Fruit fly (Drosophila melanogaster) whole organism, embryonic: ENCODE measurements around the gene mdu.
A peak's percentile ranks its signal among the peaks of the same experiment; 100 is the strongest.

Experiments
- Abd-B ChIP-seq: fragments of 200-800 bp; sonication (Bioruptor generic); optimal IDR thresholded peaks from 2 replicates; lab custom pipeline; 2018; ENCODE audit warnings: missing biosample characterization, mild to moderate bottlenecking, missing genetic modification characterization, moderate library complexity
- Aef1 ChIP-seq: fragments of 200-800 bp; sonication (Bioruptor generic); IDR thresholded peaks from 3 replicates; pipeline ENCODE4 v1.3.6; 2022; ENCODE audit warnings: missing biosample characterization, missing genetic modification characterization
- Asciz ChIP-seq: fragments of 200-800 bp; sonication (Bioruptor generic); optimal IDR thresholded peaks from 2 replicates; lab custom pipeline; 2017; ENCODE audit warnings: missing biosample characterization, mild to moderate bottlenecking, missing genetic modification characterization, missing genetic modification reagents
- Atf-2 ChIP-seq: fragments of 200-800 bp; sonication (Bioruptor generic); optimal IDR thresholded peaks from 2 replicates; lab custom pipeline; 2016; ENCODE audit warnings: missing biosample characterization, missing genetic modification characterization
- Blimp-1 ChIP-seq: fragments of 200-800 bp; sonication (Bioruptor generic); optimal IDR thresholded peaks from 3 replicates; lab custom pipeline; 2018; ENCODE audit warnings: missing biosample characterization, missing genetic modification characterization, mild to moderate bottlenecking, moderate library complexity, missing genetic modification reagents
- CG10565 ChIP-seq: fragments of 200-800 bp; sonication (Bioruptor generic); optimal IDR thresholded peaks from 3 replicates; lab custom pipeline; 2016; ENCODE audit warnings: missing biosample characterization, mild to moderate bottlenecking, missing genetic modification characterization
- CG11456 ChIP-seq: fragments of 200-800 bp; sonication (Bioruptor generic); IDR thresholded peaks from 3 replicates; pipeline ENCODE4 v1.3.6; 2022; ENCODE audit warnings: missing biosample characterization, missing genetic modification characterization
- CG12071 ChIP-seq: fragments of 200-800 bp; sonication (Bioruptor generic); optimal IDR thresholded peaks from 3 replicates; lab custom pipeline; 2018; ENCODE audit warnings: missing biosample characterization, mild to moderate bottlenecking, missing genetic modification characterization
- CG12104 ChIP-seq: fragments of 200-800 bp; sonication (Bioruptor generic); optimal IDR thresholded peaks from 3 replicates; lab custom pipeline; 2016; ENCODE audit warnings: missing biosample characterization, missing genetic modification characterization
- CG12155 ChIP-seq: fragments of 200-800 bp; sonication (Bioruptor generic); optimal IDR thresholded peaks from 3 replicates; lab custom pipeline; 2016; ENCODE audit warnings: missing biosample characterization, missing genetic modification characterization
- CG13775 ChIP-seq: fragments of 200-800 bp; sonication (Bioruptor generic); optimal IDR thresholded peaks from 3 replicates; lab custom pipeline; 2017; ENCODE audit warnings: missing biosample characterization, mild to moderate bottlenecking, missing genetic modification characterization
- CG13894 ChIP-seq: fragments of 200-800 bp; sonication (Bioruptor generic); optimal IDR thresholded peaks from 3 replicates; lab custom pipeline; 2018; ENCODE audit warnings: missing biosample characterization, mild to moderate bottlenecking, missing genetic modification characterization, moderate library complexity
- CG16779 ChIP-seq: fragments of 200-800 bp; sonication (Bioruptor generic); IDR thresholded peaks from 2 replicates; pipeline ENCODE4 v1.3.6; 2022; ENCODE audit warnings: missing biosample characterization, missing genetic modification characterization
- CG2120 ChIP-seq: fragments of 200-800 bp; sonication (Bioruptor generic); optimal IDR thresholded peaks from 3 replicates; lab custom pipeline; 2016; ENCODE audit warnings: missing biosample characterization, missing genetic modification characterization
- CG31441 ChIP-seq: fragments of 200-800 bp; sonication (Bioruptor generic); IDR thresholded peaks from 2 replicates; pipeline ENCODE4 v1.3.6; 2022; ENCODE audit warnings: missing biosample characterization, missing genetic modification characterization
- CG34376 ChIP-seq: fragments of 200-800 bp; sonication (Bioruptor generic); optimal IDR thresholded peaks from 2 replicates; lab custom pipeline; 2018; ENCODE audit warnings: missing biosample characterization, mild to moderate bottlenecking, missing genetic modification characterization
- CG6813 ChIP-seq: fragments of 200-800 bp; sonication (Bioruptor generic); optimal IDR thresholded peaks from 2 replicates; lab custom pipeline; 2017; ENCODE audit warnings: missing biosample characterization, missing genetic modification characterization, mild to moderate bottlenecking, moderate library complexity, missing genetic modification reagents
- CG6854 ChIP-seq: fragments of 200-800 bp; sonication (Bioruptor generic); optimal IDR thresholded peaks from 3 replicates; lab custom pipeline; 2017; ENCODE audit warnings: missing biosample characterization, mild to moderate bottlenecking, missing genetic modification characterization
- CG7928 ChIP-seq: fragments of 200-800 bp; sonication (Bioruptor generic); optimal IDR thresholded peaks from 2 replicates; lab custom pipeline; 2017; ENCODE audit warnings: missing biosample characterization, mild to moderate bottlenecking, missing genetic modification characterization
- Dref ChIP-seq: fragments of 200-800 bp; sonication (Bioruptor generic); IDR thresholded peaks from 2 replicates; pipeline ENCODE4 v1.3.6; 2022; ENCODE audit warnings: missing biosample characterization, missing genetic modification characterization
- Eip74EF ChIP-seq, 2 experiments: fragments of 200-800 bp in 1 of 2; fragments of >200 bp in 1 of 2; sonication (Bioruptor generic) in 1 of 2; optimal IDR thresholded peaks; 2 replicates each; lab custom pipeline; 2017 to 2019; ENCODE audit warnings: missing biosample characterization in 2 of 2, missing genetic modification characterization in 2 of 2, mild to moderate bottlenecking in 1 of 2, moderate library complexity in 1 of 2
- HLH3B ChIP-seq: fragments of 200-800 bp; sonication (Bioruptor generic); IDR thresholded peaks from 2 replicates; pipeline ENCODE4 v1.3.6; 2022; ENCODE audit warnings: missing biosample characterization, missing genetic modification characterization
- Hmr ChIP-seq: fragments of 200-800 bp; sonication (Bioruptor generic); optimal IDR thresholded peaks from 3 replicates; lab custom pipeline; 2017; ENCODE audit warnings: mild to moderate bottlenecking, missing biosample characterization, missing genetic modification reagents, missing genetic modification characterization
- Kr ChIP-seq: fragments of 200-800 bp; sonication (Bioruptor generic); optimal IDR thresholded peaks from 2 replicates; lab custom pipeline; 2017; ENCODE audit warnings: missing biosample characterization, mild to moderate bottlenecking, missing genetic modification characterization
- Lhr ChIP-seq: fragments of 200-800 bp; sonication (Bioruptor generic); optimal IDR thresholded peaks from 3 replicates; lab custom pipeline; 2017; ENCODE audit warnings: mild to moderate bottlenecking, missing biosample characterization, missing genetic modification reagents, missing genetic modification characterization
- Lpt ChIP-seq: fragments of >200 bp; optimal IDR thresholded peaks from 2 replicates; lab custom pipeline; 2018; ENCODE audit warnings: missing biosample characterization, missing genetic modification characterization
- NK7.1 ChIP-seq: fragments of 200-800 bp; sonication (Bioruptor generic); optimal IDR thresholded peaks from 3 replicates; lab custom pipeline; 2016; ENCODE audit warnings: missing biosample characterization, missing genetic modification characterization
- Ptx1 ChIP-seq: fragments of 200-800 bp; sonication (Bioruptor generic); IDR thresholded peaks from 2 replicates; pipeline ENCODE4 v1.3.6; 2022; ENCODE audit warnings: missing biosample characterization, missing genetic modification characterization
- Rx ChIP-seq: fragments of 200-800 bp; sonication (Bioruptor generic); IDR thresholded peaks from 2 replicates; pipeline ENCODE4 v1.3.6; 2022; ENCODE audit warnings: missing biosample characterization, missing genetic modification characterization
- Side ChIP-seq: fragments of 200-800 bp; sonication (Bioruptor generic); optimal IDR thresholded peaks from 2 replicates; lab custom pipeline; 2016; ENCODE audit warnings: missing biosample characterization, missing genetic modification characterization
- Stat92E ChIP-seq, 3 experiments: fragments of >200 bp in 2 of 3; fragments of 200-800 bp in 1 of 3; sonication (Bioruptor generic) in 1 of 3; optimal IDR thresholded peaks; 2 replicates each; lab custom pipeline; 2017 to 2019; ENCODE audit warnings: missing biosample characterization in 3 of 3, missing genetic modification characterization in 3 of 3, mild to moderate bottlenecking in 1 of 3, moderate library complexity in 1 of 3
- Tbp ChIP-seq: fragments of >200 bp; optimal IDR thresholded peaks from 2 replicates; lab custom pipeline; 2018; ENCODE audit warnings: missing biosample characterization, missing genetic modification characterization
- Xrp1 ChIP-seq: fragments of 200-800 bp; sonication (Bioruptor generic); IDR thresholded peaks from 2 replicates; pipeline ENCODE4 v1.3.6; 2022; ENCODE audit warnings: missing biosample characterization, missing genetic modification characterization
- ap ChIP-seq: fragments of 200-800 bp; sonication (Bioruptor generic); IDR thresholded peaks from 2 replicates; pipeline ENCODE4 v1.3.6; 2022; ENCODE audit warnings: missing biosample characterization, missing genetic modification characterization
- chif ChIP-seq, 2 experiments: fragments of 200-800 bp; sonication (Bioruptor generic); optimal IDR thresholded peaks; 3 replicates each; lab custom pipeline; 2016; ENCODE audit warnings: missing biosample characterization in 2 of 2, missing genetic modification characterization in 2 of 2
- disco-r ChIP-seq: fragments of 200-800 bp; sonication (Bioruptor generic); optimal IDR thresholded peaks from 2 replicates; lab custom pipeline; 2016; ENCODE audit warnings: missing biosample characterization, missing genetic modification characterization
- eve ChIP-seq, 2 experiments: fragments of >200 bp; optimal IDR thresholded peaks; 2 replicates each; lab custom pipeline; 2017; ENCODE audit warnings: missing biosample characterization in 2 of 2, missing genetic modification characterization in 2 of 2
- gem ChIP-seq: fragments of 200-800 bp; sonication (Bioruptor generic); optimal IDR thresholded peaks from 2 replicates; lab custom pipeline; 2019; ENCODE audit warnings: missing biosample characterization, mild to moderate bottlenecking, missing genetic modification characterization, moderate library complexity
- ind ChIP-seq: fragments of 200-800 bp; sonication (Bioruptor generic); optimal IDR thresholded peaks from 3 replicates; lab custom pipeline; 2016; ENCODE audit warnings: missing biosample characterization, missing genetic modification characterization
- kay ChIP-seq: fragments of 200-800 bp; sonication (Bioruptor generic); optimal IDR thresholded peaks from 2 replicates; lab custom pipeline; 2016; ENCODE audit warnings: missing biosample characterization, missing genetic modification characterization
- lmd ChIP-seq: fragments of 200-800 bp; sonication (Bioruptor generic); IDR thresholded peaks from 2 replicates; pipeline ENCODE4 v1.3.6; 2022; ENCODE audit warnings: missing biosample characterization, missing genetic modification characterization
- pita ChIP-seq: fragments of 200-800 bp; sonication (Bioruptor generic); optimal IDR thresholded peaks from 2 replicates; lab custom pipeline; 2017; ENCODE audit warnings: missing biosample characterization, mild to moderate bottlenecking, missing genetic modification characterization
- prd ChIP-seq, 3 experiments: fragments of >200 bp in 2 of 3; fragments of 200-800 bp in 1 of 3; sonication (Bioruptor generic) in 1 of 3; optimal IDR thresholded peaks in 2 of 3; IDR thresholded peaks in 1 of 3; 2 replicates in 2 of 3; 3 replicates in 1 of 3; pipeline versions ENCODE4 v1.3.6 to Lab custom; 2017 to 2022; ENCODE audit warnings: missing biosample characterization in 1 of 3, missing genetic modification characterization in 1 of 3
- ranshi ChIP-seq: fragments of 200-800 bp; sonication (Bioruptor generic); IDR thresholded peaks from 2 replicates; pipeline ENCODE4 v1.3.6; 2022; ENCODE audit warnings: missing biosample characterization, missing genetic modification characterization
- row ChIP-seq: fragments of 200-800 bp; sonication (Bioruptor generic); IDR thresholded peaks from 3 replicates; pipeline ENCODE4 v1.3.6; 2022; ENCODE audit warnings: missing biosample characterization, missing genetic modification characterization
- sens ChIP-seq: fragments of 200-800 bp; sonication (Bioruptor generic); peaks from one replicate; lab custom pipeline; 2016; ENCODE audit warnings: missing biosample characterization, missing genetic modification characterization
- seq ChIP-seq: fragments of 200-800 bp; sonication (Bioruptor generic); IDR thresholded peaks from 2 replicates; pipeline ENCODE4 v1.3.6; 2022; ENCODE audit warnings: missing biosample characterization, missing genetic modification characterization
- sr ChIP-seq: fragments of 200-800 bp; sonication (Bioruptor generic); IDR thresholded peaks from 3 replicates; pipeline ENCODE4 v1.3.6; 2022; ENCODE audit warnings: missing biosample characterization, missing genetic modification characterization
- tll ChIP-seq, 2 experiments: fragments of 200-800 bp in 1 of 2; fragments of >200 bp in 1 of 2; sonication (Bioruptor generic) in 1 of 2; optimal IDR thresholded peaks; 2 replicates each; lab custom pipeline; 2017 to 2019; ENCODE audit warnings: missing biosample characterization in 2 of 2, missing genetic modification characterization in 2 of 2, mild to moderate bottlenecking in 1 of 2, moderate library complexity in 1 of 2
- vnd ChIP-seq: fragments of 200-800 bp; sonication (Bioruptor generic); IDR thresholded peaks from 3 replicates; pipeline ENCODE4 v1.3.6; 2022; ENCODE audit warnings: missing biosample characterization, missing genetic modification characterization; ENCODE audit not compliant: partially characterized antibody

mdu gene

DNA sequence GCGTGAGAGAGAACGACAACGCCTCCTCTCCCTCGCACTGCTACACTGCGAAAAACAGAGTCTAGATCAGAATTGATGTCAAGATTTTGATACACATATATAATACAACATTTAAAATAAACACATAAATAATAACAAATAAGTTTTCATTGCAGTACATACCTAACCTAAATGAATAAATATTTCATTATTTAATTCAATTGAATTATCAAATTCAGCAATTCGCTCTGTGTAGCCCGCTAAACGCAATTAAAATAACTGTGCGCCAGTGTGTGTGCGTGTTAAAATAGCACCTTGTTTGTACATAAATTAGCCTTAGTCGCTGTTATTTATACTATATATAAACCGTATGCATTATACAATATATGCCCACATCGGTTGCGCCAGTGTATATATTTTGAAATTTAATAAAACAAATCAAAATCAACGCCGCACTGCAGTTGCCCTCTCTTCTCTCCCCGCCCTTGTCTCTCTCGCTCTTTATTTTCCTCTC, 24.7 kb upstream of the mdu start (continued):
- peak; percentile 60 for TF ChIP-seq Lhr (GFP tag; lab: Kevin White, UChicago)
- peak; percentile 95 for TF ChIP-seq CG13894 (tag; lab: Kevin White, UChicago)
- peak; percentile 96 for TF ChIP-seq lmd (GFP tag; lab: Robert Waterston, UW)
- peak; percentile 45 for TF ChIP-seq NK7.1 (GFP tag; lab: Kevin White, UChicago)
- peak; percentile 93 for TF ChIP-seq CG2120 (GFP tag; lab: Kevin White, UChicago)
- TF ChIP-seq CG13775 (GFP tag; lab: Kevin White, UChicago): peak; percentile 91
- TF ChIP-seq CG11456 (GFP tag; lab: Robert Waterston, UW): peak; percentile 92
- peak; percentile 88 for TF ChIP-seq CG12071
- peak; percentile 72 for TF ChIP-seq CG7928 (GFP tag; lab: Kevin White, UChicago)
- TF ChIP-seq ap: peak; percentile 88
- peak; percentile 49 to 57 for TF ChIP-seq chif (GFP tag; optimal IDR thresholded peaks at IDR 0.05; lab: Kevin White, UChicago)
- TF ChIP-seq kay (GFP tag; lab: Kevin White, UChicago): peak; percentile 85
- TF ChIP-seq Tbp (GFP tag; lab: Kevin White, UChicago): no peak
- peak in 1 of 2 experiments; percentile 93 for TF ChIP-seq Eip74EF (GFP tag; optimal IDR thresholded peaks at IDR 0.05; lab: Kevin White, UChicago)
- peak; percentile 37 for TF ChIP-seq disco-r
- peak; percentile 24 for TF ChIP-seq Side
- TF ChIP-seq Lpt (GFP tag; lab: Kevin White, UChicago): no peak
- peak; percentile 94 for TF ChIP-seq CG31441 (GFP tag; lab: Robert Waterston, UW)
- peak; percentile 96 for TF ChIP-seq Hmr
- TF ChIP-seq CG16779: peak; percentile 90
- TF ChIP-seq gem (tag; lab: Kevin White, UChicago): peak; percentile 97
- peak; percentile 92 for TF ChIP-seq Xrp1 (GFP tag; lab: Robert Waterston, UW)
- TF ChIP-seq pita (GFP tag; lab: Kevin White, UChicago): no peak
- peak; percentile 88 for TF ChIP-seq CG6813 (GFP tag; lab: Kevin White, UChicago)
- TF ChIP-seq Abd-B: peak; percentile 94
- TF ChIP-seq CG12155 (GFP tag; lab: Kevin White, UChicago): peak; percentile 90
- peak; percentile 92 for TF ChIP-seq CG34376 (GFP tag; lab: Kevin White, UChicago)
- peak in 1 of 2 experiments; percentile 97 for TF ChIP-seq eve (GFP tag; optimal IDR thresholded peaks at IDR 0.05; lab: Kevin White, UChicago)
- TF ChIP-seq Ptx1: peak; percentile 96
- TF ChIP-seq Kr (GFP tag; lab: Kevin White, UChicago): no peak
- peak; percentile 92 for TF ChIP-seq CG6854 (GFP tag; lab: Kevin White, UChicago)
- TF ChIP-seq row (GFP tag; lab: Robert Waterston, UW): peak; percentile 98
- peak; percentile 87 for TF ChIP-seq Blimp-1 (GFP tag; lab: Kevin White, UChicago)
- peak; percentile 89 for TF ChIP-seq CG12104 (GFP tag; lab: Kevin White, UChicago)
- peak; percentile 97 for TF ChIP-seq seq (GFP tag; lab: Robert Waterston, UW)
- TF ChIP-seq Dref (GFP tag; lab: Robert Waterston, UW): no peak
- peak; percentile 36 for TF ChIP-seq Atf-2 (GFP tag; lab: Kevin White, UChicago)
- TF ChIP-seq Rx (GFP tag; lab: Robert Waterston, UW): peak; percentile 85
- peak; percentile 94 for TF ChIP-seq ind (GFP tag; lab: Kevin White, UChicago)
- peak; percentile 96 for TF ChIP-seq HLH3B (GFP tag; lab: Robert Waterston, UW)
- TF ChIP-seq tll (GFP tag; optimal IDR thresholded peaks at IDR 0.05; lab: Kevin White, UChicago): peak in 1 of 2 experiments; percentile 24
- TF ChIP-seq ranshi (GFP tag; lab: Robert Waterston, UW): peak; percentile 96
- TF ChIP-seq sens: peak; percentile 92
- no peak for TF ChIP-seq vnd
- no peak for TF ChIP-seq prd (optimal IDR thresholded peaks at IDR 0.05; lab: Kevin White, UChicago)
- peak; percentile 96 for TF ChIP-seq prd (GFP tag; IDR thresholded peaks at IDR 0.05; lab: Robert Waterston, UW)
- peak; percentile 88 for TF ChIP-seq Asciz (GFP tag; lab: Kevin White, UChicago)
- TF ChIP-seq Aef1 (GFP tag; lab: Robert Waterston, UW): peak; percentile 94
- peak; percentile 57 for TF ChIP-seq CG10565 (GFP tag; lab: Kevin White, UChicago)
- TF ChIP-seq sr (GFP tag; lab: Robert Waterston, UW): peak; percentile 65; the same call in 1 of the 3 replicates
- no peak for TF ChIP-seq Stat92E (GFP tag; optimal IDR thresholded peaks at IDR 0.05; lab: Kevin White, UChicago)
